Worm (Caenorhabditis elegans): ENCODE data around the gene cpr-4.

The cpr-4 gene

ce11 chrV:6656451-6657115 is 42.1 kb downstream of the cpr-4 start, which contains the start of gene snb-1 (continued):
- peak; percentile 61 to 71 (median 62) for TF ChIP-seq dpl-1 (GFP tag; optimal IDR thresholded peaks at IDR 0.05)
- peak; percentile 64 to 82 for TF ChIP-seq lsy-2 (tag; optimal IDR thresholded peaks at IDR 0.05)
- TF ChIP-seq nhr-47 (tag; optimal IDR thresholded peaks at IDR 0.05) = peak; percentile 62
- TF ChIP-seq unc-62 (GFP tag; optimal IDR thresholded peaks at IDR 0.05) = no peak
- TF ChIP-seq xbp-1 (tag; optimal IDR thresholded peaks at IDR 0.05) = peak; percentile 65
- TF ChIP-seq vab-15 (tag; optimal IDR thresholded peaks at IDR 0.05) = no peak
- TF ChIP-seq elt-3 (tag; optimal IDR thresholded peaks at IDR 0.05) = peak in 2 of 6 experiments; percentile 78 to 87
- TF ChIP-seq fkh-8 (tag; optimal IDR thresholded peaks at IDR 0.05) = no peak
- peak; percentile 69 to 70 for TF ChIP-seq efl-1 (optimal IDR thresholded peaks at IDR 0.05)
- peak; percentile 66 to 97 for TF ChIP-seq efl-1 (GFP tag; optimal IDR thresholded peaks at IDR 0.05 in 1 of 2)
- no peak for TF ChIP-seq mef-2 (tag; optimal IDR thresholded peaks at IDR 0.05)
- TF ChIP-seq ceh-82 (tag; optimal IDR thresholded peaks at IDR 0.05) = peak; percentile 97 to 99 (median 97)
- TF ChIP-seq C16A3.4 (tag; optimal IDR thresholded peaks at IDR 0.05) = peak; percentile 78
- TF ChIP-seq sup-37 (GFP tag; optimal IDR thresholded peaks at IDR 0.05) = no peak
- TF ChIP-seq egl-27 (tag; optimal IDR thresholded peaks at IDR 0.05) = no peak
- TF ChIP-seq skn-1 (tag; optimal IDR thresholded peaks at IDR 0.05) = peak; percentile 91
- TF ChIP-seq aly-2 (tag; optimal IDR thresholded peaks at IDR 0.05) = no peak
- no peak for TF ChIP-seq tlp-1 (tag; optimal IDR thresholded peaks at IDR 0.05)
- peak; percentile 4 for TF ChIP-seq sox-4 (tag; optimal IDR thresholded peaks at IDR 0.05)
- no peak for TF ChIP-seq ceh-88 (GFP tag; IDR thresholded peaks at IDR 0.05)
- peak; percentile 75 to 80 for TF ChIP-seq lin-35 (GFP tag; optimal IDR thresholded peaks at IDR 0.05)
- peak; percentile 83 for TF ChIP-seq mep-1 (tag; optimal IDR thresholded peaks at IDR 0.05)
- TF ChIP-seq pqm-1 (tag; optimal IDR thresholded peaks at IDR 0.05) = no peak
- TF ChIP-seq swsn-7 (tag; optimal IDR thresholded peaks at IDR 0.05) = peak; percentile 54
- TF ChIP-seq unc-30 (tag; optimal IDR thresholded peaks at IDR 0.05) = no peak
- no peak for TF ChIP-seq mab-9 (GFP tag; IDR thresholded peaks at IDR 0.05)
- no peak for TF ChIP-seq zag-1 (tag; optimal IDR thresholded peaks at IDR 0.05)
- peak; percentile 48 for TF ChIP-seq hpl-2 (GFP tag; optimal IDR thresholded peaks at IDR 0.05)
- peak; percentile 16 for TF ChIP-seq unc-86 (tag; optimal IDR thresholded peaks at IDR 0.05)
- TF ChIP-seq F16B12.6 (tag; optimal IDR thresholded peaks at IDR 0.05) = peak; percentile 95
- TF ChIP-seq nhr-12 (tag; optimal IDR thresholded peaks at IDR 0.05) = no peak
- no peak for TF ChIP-seq Y116A8C.19 (tag; optimal IDR thresholded peaks at IDR 0.05; ENCODE audit: borderline replicate concordance)
- TF ChIP-seq tbx-2 (tag; optimal IDR thresholded peaks at IDR 0.05) = peak; percentile 60
- TF ChIP-seq lin-15B (tag; optimal IDR thresholded peaks at IDR 0.05) = no peak
- peak in 1 of 2 experiments; percentile 57 for TF ChIP-seq mdl-1 (tag; optimal IDR thresholded peaks at IDR 0.05)
- no peak for TF ChIP-seq nhr-237 (tag; optimal IDR thresholded peaks at IDR 0.05)
- no peak for TF ChIP-seq ceh-90 (tag; optimal IDR thresholded peaks at IDR 0.05)
- peak; percentile 71 for TF ChIP-seq nhr-90 (tag; optimal IDR thresholded peaks at IDR 0.05; ENCODE audit: poor library complexity)

DNA sequence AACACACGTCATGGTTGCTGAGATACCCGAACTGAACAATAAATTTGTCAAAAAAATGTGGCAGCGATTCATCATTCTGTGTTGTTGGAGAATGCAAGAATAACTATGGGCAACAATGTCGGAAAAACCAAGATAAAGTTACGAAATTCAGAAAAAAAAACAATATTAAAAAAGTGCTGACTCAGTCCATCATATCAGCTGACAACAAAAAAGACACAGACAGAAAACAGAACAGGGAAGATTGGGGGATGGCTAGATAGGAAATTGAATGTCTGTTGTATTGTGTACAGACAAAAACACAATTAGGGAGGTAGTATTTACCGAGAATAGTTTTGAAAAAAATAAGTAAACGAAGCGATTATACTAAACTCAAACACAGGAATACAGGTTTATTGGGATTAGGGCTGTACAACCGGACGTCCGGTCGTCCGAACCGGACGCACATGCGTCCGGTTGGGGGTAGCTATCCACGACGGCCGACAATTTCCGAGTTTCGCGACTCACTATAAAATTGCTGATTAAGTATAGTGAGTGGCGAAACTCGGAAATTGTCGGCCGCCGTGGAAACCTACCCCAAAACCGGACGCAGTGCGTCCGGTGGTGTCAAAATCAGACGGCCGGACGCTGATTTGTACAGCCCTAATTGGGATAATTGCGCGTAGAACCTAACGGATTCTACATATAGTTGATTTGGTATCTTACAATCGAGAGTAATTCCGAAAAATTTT is 43.2 kb downstream of the cpr-4 start:
- TF ChIP-seq unc-86 (tag; optimal IDR thresholded peaks at IDR 0.05) (no peak), lin-15B (tag; optimal IDR thresholded peaks at IDR 0.05) (no peak), nhr-19 (GFP tag; conservative IDR thresholded peaks at IDR 0.05) (no peak), aly-2 (tag; optimal IDR thresholded peaks at IDR 0.05) (no peak), tlp-1 (tag; optimal IDR thresholded peaks at IDR 0.05) (no peak), mdl-1 (tag; optimal IDR thresholded peaks at IDR 0.05) (no peak), jun-1 (tag; optimal IDR thresholded peaks at IDR 0.05) (no peak), elt-3 (tag; optimal IDR thresholded peaks at IDR 0.05) (no peak), lin-13 (GFP tag; optimal IDR thresholded peaks at IDR 0.05) (no peak), snu-23 (GFP tag; optimal IDR thresholded peaks at IDR 0.05) (no peak), ceh-88 (GFP tag; IDR thresholded peaks at IDR 0.05) (no peak), pqm-1 (tag; optimal IDR thresholded peaks at IDR 0.05) (no peak), lin-14 (GFP tag; optimal IDR thresholded peaks at IDR 0.05) (no peak), snpc-4 (tag; optimal IDR thresholded peaks at IDR 0.05) (peak; percentile 56), ceh-82 (tag; optimal IDR thresholded peaks at IDR 0.05) (peak in 1 of 3 experiments; percentile 10), hpl-2 (GFP tag; optimal IDR thresholded peaks at IDR 0.05) (no peak), efl-1 (optimal IDR thresholded peaks at IDR 0.05) (no peak), efl-1 (GFP tag; optimal IDR thresholded peaks at IDR 0.05 in 1 of 2) (no peak)

Measured in whole organism, L1 larva.